Fruit fly (Drosophila melanogaster): Measurements from ENCODE around the gene CG5897.

The CG5897 gene

DNA sequence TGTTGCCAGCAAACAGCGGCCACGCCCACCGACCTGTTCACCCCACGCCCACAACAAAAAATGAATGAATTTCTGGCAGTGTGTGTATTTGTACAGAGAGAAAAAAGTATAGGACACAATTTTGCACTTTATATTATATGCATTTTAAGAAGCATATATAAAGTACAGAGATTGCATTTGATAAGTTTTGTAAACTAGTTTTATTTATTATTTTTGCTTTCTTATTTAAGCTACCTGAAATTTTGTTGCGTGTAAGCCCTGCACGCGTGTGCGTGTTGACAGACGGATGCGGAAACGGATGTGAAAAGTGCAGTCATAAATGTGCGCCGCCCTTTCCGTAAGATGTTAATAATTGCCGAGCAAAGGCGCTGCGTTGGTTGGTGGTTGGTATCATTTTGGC is 7.9 kb upstream of the CG5897 start (continued):
- TF ChIP-seq CG7839 (tag; optimal IDR thresholded peaks at IDR 0.05), result peak; percentile 21
- TF ChIP-seq Atf6 (GFP tag; IDR thresholded peaks at IDR 0.05), result 0 out of 2 replicates have a peak, but pooled peaks have one; percentile 25
- TF ChIP-seq CG43689 (GFP tag; IDR thresholded peaks at IDR 0.05), result no peak
- TF ChIP-seq C15 (GFP tag; IDR thresholded peaks at IDR 0.05), result no peak
- TF ChIP-seq sisA (GFP tag; IDR thresholded peaks at IDR 0.05), result no peak
- TF ChIP-seq vvl (GFP tag; IDR thresholded peaks at IDR 0.05), result no peak
- TF ChIP-seq mam (GFP tag; optimal IDR thresholded peaks at IDR 0.05), result no peak
- no peak for TF ChIP-seq Dref (GFP tag; IDR thresholded peaks at IDR 0.05)
- TF ChIP-seq CG15269 (tag; optimal IDR thresholded peaks at IDR 0.05), result peak; percentile 2
- TF ChIP-seq scrt (GFP tag; optimal IDR thresholded peaks at IDR 0.05), result peak; percentile 17
- TF ChIP-seq ci (GFP tag; IDR thresholded peaks at IDR 0.05), result peak; percentile 51; the same call in 1 of the 3 replicates
- TF ChIP-seq CG4404 (GFP tag; IDR thresholded peaks at IDR 0.05), result no peak
- no peak for TF ChIP-seq CrebB (tag; optimal IDR thresholded peaks at IDR 0.05)
- no peak for TF ChIP-seq CG17186 (GFP tag; optimal IDR thresholded peaks at IDR 0.05)
- peak; percentile 60 for TF ChIP-seq Ets65A (GFP tag)
- TF ChIP-seq CG4707 (GFP tag; optimal IDR thresholded peaks at IDR 0.05), result no peak
- peak; percentile 53 for TF ChIP-seq row (GFP tag; IDR thresholded peaks at IDR 0.05)
- peak; percentile 40 for TF ChIP-seq gem (tag; optimal IDR thresholded peaks at IDR 0.05)
- no peak for TF ChIP-seq hkb (optimal IDR thresholded peaks at IDR 0.05)
- no peak for TF ChIP-seq hkb (GFP tag; IDR thresholded peaks at IDR 0.05)
- no peak for TF ChIP-seq Deaf1 (tag; optimal IDR thresholded peaks at IDR 0.05)
- TF ChIP-seq chn (GFP tag; optimal IDR thresholded peaks at IDR 0.05), result no peak
- no peak for TF ChIP-seq gce (GFP tag; IDR thresholded peaks at IDR 0.05)
- TF ChIP-seq inv (GFP tag; IDR thresholded peaks at IDR 0.05; ENCODE audit: partially characterized antibody), result no peak
- TF ChIP-seq ind (GFP tag; optimal IDR thresholded peaks at IDR 0.05), result no peak
- no peak for TF ChIP-seq CG10321 (GFP tag; IDR thresholded peaks at IDR 0.05)
- TF ChIP-seq trem (tag; optimal IDR thresholded peaks at IDR 0.05), result peak; percentile 10
- TF ChIP-seq so (GFP tag; IDR thresholded peaks at IDR 0.05), result no peak
- no peak for TF ChIP-seq Trl (optimal IDR thresholded peaks at IDR 0.05)
- no peak for TF ChIP-seq Trl (GFP tag; optimal IDR thresholded peaks at IDR 0.05)
- TF ChIP-seq CG18599 (GFP tag; optimal IDR thresholded peaks at IDR 0.05), result peak; percentile 59
- TF ChIP-seq kni (GFP tag; optimal IDR thresholded peaks at IDR 0.05), result no peak
- TF ChIP-seq CG2120 (GFP tag; optimal IDR thresholded peaks at IDR 0.05), result peak; percentile 23
- TF ChIP-seq dmrt99B (tag; optimal IDR thresholded peaks at IDR 0.05), result peak; percentile 45
- TF ChIP-seq CG18262 (tag; optimal IDR thresholded peaks at IDR 0.05), result no peak
- TF ChIP-seq CG11504 (tag; optimal IDR thresholded peaks at IDR 0.05), result peak; percentile 57
- TF ChIP-seq abd-A (tag; optimal IDR thresholded peaks at IDR 0.05), result peak; percentile 32
- no peak for TF ChIP-seq CG2889 (GFP tag; IDR thresholded peaks at IDR 0.05)
- TF ChIP-seq Hmr (GFP tag; optimal IDR thresholded peaks at IDR 0.05), result peak; percentile 35
- no peak for TF ChIP-seq phol (tag; optimal IDR thresholded peaks at IDR 0.05)
- TF ChIP-seq Nf-YB (GFP tag; optimal IDR thresholded peaks at IDR 0.05), result no peak
- TF ChIP-seq CG14667 (GFP tag; IDR thresholded peaks at IDR 0.05), result no peak
- TF ChIP-seq CG3281 (GFP tag; optimal IDR thresholded peaks at IDR 0.05), result peak; percentile 30
- no peak for TF ChIP-seq chinmo (GFP tag; IDR thresholded peaks at IDR 0.05; ENCODE audit: partially characterized antibody)
- TF ChIP-seq Sox102F (GFP tag; optimal IDR thresholded peaks at IDR 0.05), result peak; percentile 37
- TF ChIP-seq CG8388 (GFP tag; optimal IDR thresholded peaks at IDR 0.05), result peak; percentile 4
- no peak for TF ChIP-seq CG18476 (GFP tag; optimal IDR thresholded peaks at IDR 0.05)
- peak; percentile 12; the same call in 1 of the 2 replicates for TF ChIP-seq CG1024 (GFP tag; IDR thresholded peaks at IDR 0.05)
- TF ChIP-seq fd96Cb (tag; optimal IDR thresholded peaks at IDR 0.05), result no peak
- TF ChIP-seq Taf1 (GFP tag; IDR thresholded peaks at IDR 0.05), result no peak
- TF ChIP-seq cwo (GFP tag; optimal IDR thresholded peaks at IDR 0.05), result peak; percentile 14
- no peak for TF ChIP-seq zen2 (GFP tag; IDR thresholded peaks at IDR 0.05; ENCODE audit: partially characterized antibody)
